Worm (Caenorhabditis elegans): Measurements from ENCODE around the gene gon-4.

Gene gon-4

ce11 chrIV:10197317-10197867, at the start of gene gon-4:
TSS of gene gon-4 (plus strand) at chrIV:10197817.
- TF ChIP-seq unc-62 (GFP tag; optimal IDR thresholded peaks at IDR 0.05) = no peak

ce11 chrIV:10148938-10149337, 48.7 kb upstream of the gon-4 start, which contains the start of gene pigs-1:
TSS of gene pigs-1 (minus strand) at chrIV:10149038.
- TF ChIP-seq unc-62 (GFP tag; optimal IDR thresholded peaks at IDR 0.05) = no peak

ce11 chrIV:10150552-10151004, 47.0 kb upstream of the gon-4 start, which contains the start of gene tsp-12:
TSS of gene tsp-12 (minus strand) at chrIV:10150602.
- no peak for TF ChIP-seq unc-62 (GFP tag; optimal IDR thresholded peaks at IDR 0.05)

DNA sequence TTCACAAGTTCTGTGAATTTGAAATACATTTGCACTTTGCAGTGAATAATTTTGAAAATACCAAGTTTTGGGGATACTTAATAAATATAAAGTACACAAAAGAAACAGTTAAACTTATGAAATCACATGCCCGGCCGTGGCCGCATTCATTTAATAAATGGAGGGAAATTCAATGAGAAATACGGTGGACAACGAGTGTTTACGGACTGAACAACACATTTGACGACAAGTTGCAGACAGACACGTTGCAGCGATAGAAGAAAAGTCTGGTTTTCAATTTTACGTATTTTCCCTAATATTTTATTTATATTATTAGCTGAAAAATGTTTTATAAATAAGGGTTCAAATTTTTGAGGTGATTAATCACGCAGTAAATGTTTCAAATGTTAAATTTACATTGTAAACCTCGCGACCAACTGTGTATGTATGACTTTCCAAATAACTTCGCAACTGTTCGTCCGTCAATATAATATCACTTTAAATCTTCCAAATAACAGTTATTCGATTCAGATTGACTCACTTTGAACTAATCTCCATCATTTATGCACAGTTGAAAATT, 46.1 kb upstream of the gon-4 start, which contains the start of gene copg-1:
copg-1 (plus strand) TSS at position 509 of the 559 bp plus-strand sequence.
- no peak for TF ChIP-seq unc-62 (GFP tag; optimal IDR thresholded peaks at IDR 0.05)

- TF ChIP-seq unc-62 (GFP tag; optimal IDR thresholded peaks at IDR 0.05) = no peak
These were observed 44.1 kb upstream of the gon-4 start for ce11 chrIV:10153479-10153878.

DNA sequence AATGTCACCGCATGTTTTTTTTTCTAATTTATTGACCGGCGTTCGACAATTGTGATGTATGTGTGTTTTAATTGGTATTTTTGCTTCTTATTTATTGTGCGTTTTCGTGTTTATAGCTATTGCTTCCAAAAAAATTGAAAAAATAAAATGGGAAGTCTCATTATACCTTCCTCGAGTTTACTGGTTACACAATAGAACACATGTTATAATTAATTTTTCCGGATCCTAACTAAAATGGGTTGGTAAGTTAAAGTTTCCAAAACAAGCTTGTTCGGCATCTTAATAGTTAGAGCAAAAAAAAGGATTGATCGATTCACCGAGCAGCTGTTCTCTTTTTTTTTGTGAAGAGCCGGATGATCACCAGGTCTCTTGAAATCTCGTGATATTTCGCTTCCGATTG, 42.1 kb upstream of the gon-4 start, which contains the start of gene ttr-54:
ttr-54 (plus strand) TSS at position 301 of the 400 bp plus-strand sequence.
- no peak for TF ChIP-seq unc-62 (GFP tag; optimal IDR thresholded peaks at IDR 0.05)

DNA sequence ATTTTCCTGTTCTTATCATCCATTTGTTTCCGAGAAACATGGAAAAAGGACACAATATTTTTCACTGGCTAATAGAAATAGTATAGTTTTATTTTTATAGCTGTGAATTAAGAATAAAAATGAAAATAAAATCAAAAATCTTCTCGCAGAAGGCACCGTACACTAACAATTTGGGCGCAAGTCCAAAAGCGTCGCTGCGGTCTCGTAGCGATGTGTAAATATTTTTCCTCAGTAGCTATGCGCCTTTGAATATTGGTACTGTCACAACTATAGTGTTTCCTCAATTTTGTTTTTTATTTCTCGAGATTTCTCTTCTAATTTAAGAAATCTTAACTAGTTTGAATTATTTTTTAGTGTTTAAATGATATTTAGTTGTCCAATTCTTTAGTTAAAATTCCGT, 40.6 kb upstream of the gon-4 start:
- no peak for TF ChIP-seq unc-62 (GFP tag; optimal IDR thresholded peaks at IDR 0.05)

DNA sequence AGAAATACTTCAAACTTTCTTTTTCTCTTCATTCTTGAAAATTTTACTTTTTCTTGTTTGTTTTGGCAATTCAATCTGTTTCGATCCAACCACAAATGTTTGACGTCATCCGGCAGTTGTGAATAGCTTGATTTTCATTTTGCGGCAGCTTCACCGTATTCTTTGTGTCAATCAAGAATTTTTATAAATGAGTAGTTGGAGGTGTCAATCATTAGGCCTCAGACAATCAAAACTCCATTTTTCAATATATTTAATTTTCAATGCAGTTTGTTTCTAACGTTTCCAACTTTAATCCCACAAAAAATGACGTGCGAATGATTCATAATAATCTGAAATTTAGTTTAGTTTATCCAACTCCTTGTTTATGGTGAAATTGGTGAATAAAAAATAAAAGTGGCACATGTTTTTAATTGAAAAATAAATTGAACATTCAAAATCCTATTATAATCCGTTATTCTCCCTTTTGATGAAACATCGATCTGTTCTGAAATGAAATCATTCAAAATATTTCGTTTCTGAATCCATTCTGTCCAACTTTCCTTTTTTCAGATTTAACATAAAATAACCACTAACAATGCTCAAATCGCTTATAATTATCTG, 40.0 kb upstream of the gon-4 start, which contains the start of gene ttr-53:
ttr-53 (plus strand) TSS at position 550 of the 600 bp plus-strand sequence.
- TF ChIP-seq unc-62 (GFP tag; optimal IDR thresholded peaks at IDR 0.05) = no peak

ce11 chrIV:10161706-10162105, 35.9 kb upstream of the gon-4 start, which contains the start of gene pps-1:
TSS of gene pps-1 (plus strand) at chrIV:10162006.
- TF ChIP-seq unc-62 (GFP tag; optimal IDR thresholded peaks at IDR 0.05) = no peak

DNA sequence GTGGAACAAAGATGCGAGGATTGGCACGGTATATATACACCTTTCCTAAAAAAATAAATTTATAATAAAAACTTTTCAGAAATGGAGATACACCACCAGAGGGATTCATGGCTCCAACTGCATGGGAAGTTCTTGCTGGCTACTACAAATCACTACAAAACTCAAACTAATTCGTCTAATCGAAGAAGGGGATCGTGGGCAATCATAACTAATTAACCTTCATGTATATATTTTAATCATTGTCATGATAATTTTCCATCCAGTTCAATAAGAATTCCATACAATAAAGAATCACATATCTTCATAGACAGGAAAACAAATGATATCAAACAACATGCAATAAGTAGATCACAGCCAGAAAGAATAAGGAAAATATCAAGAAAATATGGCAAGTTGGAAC, 33.5 kb upstream of the gon-4 start:
- no peak for TF ChIP-seq unc-62 (GFP tag; optimal IDR thresholded peaks at IDR 0.05)

ce11 chrIV:10170808-10171207, 26.8 kb upstream of the gon-4 start:
- no peak for TF ChIP-seq unc-62 (GFP tag; optimal IDR thresholded peaks at IDR 0.05)

DNA sequence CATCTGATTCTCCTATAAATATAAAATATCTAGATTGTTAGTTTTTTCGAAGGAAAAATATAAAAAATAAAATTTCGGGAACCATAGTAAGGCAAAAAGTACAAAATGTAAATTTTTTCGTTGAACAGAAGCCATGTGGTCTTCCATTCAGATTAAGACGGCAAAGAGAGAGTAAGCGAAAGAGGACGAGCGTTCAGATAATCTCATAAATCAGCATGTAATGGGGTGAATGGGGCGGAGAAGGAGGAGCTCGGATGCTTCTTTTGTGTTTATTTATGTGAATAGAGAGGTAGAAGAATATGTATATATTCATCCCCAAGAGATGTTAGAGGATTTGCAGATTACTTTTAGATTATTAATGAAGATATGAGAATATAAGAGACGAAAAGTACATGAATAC, 23.3 kb upstream of the gon-4 start, which contains the start of gene pxf-1:
pxf-1 (minus strand) TSS at position 14 of the 400 bp plus-strand sequence.
- no peak for TF ChIP-seq unc-62 (GFP tag; optimal IDR thresholded peaks at IDR 0.05)

ce11 chrIV:10174932-10175732, 22.5 kb upstream of the gon-4 start:
- TF ChIP-seq unc-62 (GFP tag; optimal IDR thresholded peaks at IDR 0.05) = no peak

DNA sequence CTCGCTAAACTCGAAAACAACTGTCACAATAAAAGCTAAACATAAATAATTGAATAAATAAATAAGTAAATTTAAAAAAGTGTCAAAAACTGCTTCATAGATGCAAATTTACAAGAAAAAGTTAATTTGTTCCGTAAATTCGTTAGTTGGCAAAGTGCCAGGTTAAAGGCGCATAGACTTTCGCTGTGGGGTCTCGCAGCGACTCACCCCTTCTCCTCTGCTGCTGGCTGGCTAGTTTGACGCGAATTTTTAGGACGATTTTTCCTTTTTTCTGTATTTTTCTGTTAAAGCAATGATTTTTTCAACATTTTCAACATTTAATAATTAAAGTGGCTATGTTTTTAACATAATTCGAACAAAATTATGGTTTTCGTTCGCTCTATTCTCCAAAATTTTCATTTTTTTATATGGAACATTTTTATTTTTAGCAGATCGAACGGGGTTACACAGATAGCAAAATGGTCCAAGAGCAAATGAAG, 21.3 kb upstream of the gon-4 start, which contains the start of gene rack-1:
rack-1 (plus strand) TSS at position 429 of the 479 bp plus-strand sequence.
- no peak for TF ChIP-seq unc-62 (GFP tag; optimal IDR thresholded peaks at IDR 0.05)

DNA sequence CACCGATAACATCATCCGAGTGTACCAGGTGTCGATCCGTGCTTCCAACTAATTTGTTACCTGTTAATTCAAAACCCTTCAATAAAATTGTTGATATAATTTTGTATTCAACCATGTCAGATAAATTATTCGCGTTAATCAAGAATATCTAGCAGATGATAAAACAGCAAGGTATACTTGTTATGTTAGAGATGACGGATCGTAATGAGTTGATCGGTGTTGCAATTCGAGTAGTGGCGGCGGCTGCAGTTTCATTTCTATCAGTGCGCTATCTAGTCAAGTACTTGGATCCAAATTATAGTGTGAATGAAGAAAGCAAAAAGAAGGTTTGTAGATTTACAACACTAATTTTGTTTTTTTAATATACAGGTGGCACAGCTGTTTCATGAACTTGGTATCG, 19.8 kb upstream of the gon-4 start, which contains the start of gene mspn-1:
mspn-1 (plus strand) TSS at position 190 of the 400 bp plus-strand sequence.
- TF ChIP-seq unc-62 (GFP tag; optimal IDR thresholded peaks at IDR 0.05) = no peak
